Fruit fly (Drosophila melanogaster): ENCODE data around the gene CG13919.

DNA sequence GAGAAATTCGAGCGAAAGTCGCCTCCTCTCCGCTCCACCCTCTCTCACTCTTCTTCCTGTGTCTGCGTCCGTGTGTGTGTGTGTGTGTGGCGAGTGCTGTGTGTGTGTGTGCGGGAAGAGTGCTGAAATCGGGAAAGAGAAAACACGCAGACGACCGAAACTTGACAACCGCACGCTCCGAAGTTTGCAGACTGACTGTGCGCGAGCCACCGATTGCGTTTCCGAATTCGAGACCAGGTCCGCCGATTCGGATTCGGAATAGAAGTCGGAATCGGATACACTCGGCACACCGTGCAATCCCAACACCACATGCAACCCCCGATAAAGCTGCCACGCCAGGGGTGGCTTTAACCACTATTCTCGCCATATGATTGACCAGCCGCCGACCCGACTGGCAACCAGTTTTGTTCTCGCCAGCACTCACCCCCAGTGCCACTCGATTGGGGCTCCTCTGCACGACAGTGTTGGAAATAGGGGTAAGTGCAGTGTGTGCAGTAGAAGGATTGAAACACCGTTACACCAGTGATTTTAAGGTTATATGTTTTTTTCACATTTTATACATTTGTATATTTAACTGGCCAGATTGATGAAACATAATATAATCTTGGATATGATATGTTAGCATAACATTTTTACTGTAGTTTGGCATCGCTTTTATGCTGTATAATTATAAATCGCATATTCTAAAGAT, 16.9 kb upstream of the CG13919 start, which contains the start of gene CG13928:
- TF ChIP-seq OdsH (GFP tag; optimal IDR thresholded peaks at IDR 0.05) (no peak), CG32264 (GFP tag; optimal IDR thresholded peaks at IDR 0.05) (no peak), usp (GFP tag; optimal IDR thresholded peaks at IDR 0.05) (no peak), Hr78 (GFP tag; optimal IDR thresholded peaks at IDR 0.05) (no peak), br (GFP tag; optimal IDR thresholded peaks at IDR 0.05) (no peak), tai (GFP tag; optimal IDR thresholded peaks at IDR 0.05) (no peak), dmrt93B (GFP tag; optimal IDR thresholded peaks at IDR 0.05) (no peak), N (GFP tag; optimal IDR thresholded peaks at IDR 0.05) (no peak), sv (GFP tag; optimal IDR thresholded peaks at IDR 0.05) (no peak), Dfd (GFP tag; optimal IDR thresholded peaks at IDR 0.05) (no peak), Abd-B (GFP tag; optimal IDR thresholded peaks at IDR 0.05) (no peak)
